Worm (Caenorhabditis elegans): ENCODE results near the gene sre-45.

sre-45 gene

ce11 chrII:13494175-13494650 is 23.5 kb upstream of the sre-45 start, which contains the start of gene ndua-7:
Gene ndua-7, minus strand, starts transcription at chrII:13494600.
- TF ChIP-seq dmd-4 (tag; optimal IDR thresholded peaks at IDR 0.05), result no peak
- TF ChIP-seq Y55F3AM.14 (GFP tag; optimal IDR thresholded peaks at IDR 0.05), result no peak
- TF ChIP-seq nhr-25 (tag; optimal IDR thresholded peaks at IDR 0.05), result no peak
- no peak for TF ChIP-seq elt-1 (tag; optimal IDR thresholded peaks at IDR 0.05)
- TF ChIP-seq unc-55 (GFP tag; optimal IDR thresholded peaks at IDR 0.05), result no peak
- no peak for TF ChIP-seq egl-27 (tag; optimal IDR thresholded peaks at IDR 0.05)
- no peak for TF ChIP-seq fos-1 (tag; optimal IDR thresholded peaks at IDR 0.05)
- no peak for TF ChIP-seq mdl-1 (tag; optimal IDR thresholded peaks at IDR 0.05)
- no peak for TF ChIP-seq elt-3 (tag; optimal IDR thresholded peaks at IDR 0.05)
- no peak for TF ChIP-seq nhr-11 (tag; optimal IDR thresholded peaks at IDR 0.05)
- TF ChIP-seq peb-1 (tag; optimal IDR thresholded peaks at IDR 0.05), result no peak
- no peak for TF ChIP-seq crh-2 (tag; optimal IDR thresholded peaks at IDR 0.05)
- TF ChIP-seq lin-13 (GFP tag; optimal IDR thresholded peaks at IDR 0.05), result no peak
- TF ChIP-seq ztf-4 (tag; optimal IDR thresholded peaks at IDR 0.05), result no peak
- no peak for TF ChIP-seq zag-1 (tag; optimal IDR thresholded peaks at IDR 0.05)

- no peak for TF ChIP-seq elt-3 (tag; optimal IDR thresholded peaks at IDR 0.05)
- no peak for TF ChIP-seq nhr-6 (tag; optimal IDR thresholded peaks at IDR 0.05)
- TF ChIP-seq peb-1 (tag; optimal IDR thresholded peaks at IDR 0.05), result no peak
- peak; percentile 29 to 72 for TF ChIP-seq lsy-2 (tag; optimal IDR thresholded peaks at IDR 0.05)
- peak; percentile 43 for TF ChIP-seq lin-13 (GFP tag; optimal IDR thresholded peaks at IDR 0.05)
- no peak for TF ChIP-seq blmp-1 (tag; optimal IDR thresholded peaks at IDR 0.05; ENCODE audit: insufficient read depth)
- TF ChIP-seq C34F6.9 (tag; optimal IDR thresholded peaks at IDR 0.05), result peak; percentile 50
- no peak for TF ChIP-seq ceh-16 (tag; optimal IDR thresholded peaks at IDR 0.05)
- TF ChIP-seq ama-1 (optimal IDR thresholded peaks at IDR 0.05), result no peak
- TF ChIP-seq gmeb-1 (tag; optimal IDR thresholded peaks at IDR 0.05), result peak; percentile 39
- peak; percentile 23 for TF ChIP-seq unc-55 (GFP tag; optimal IDR thresholded peaks at IDR 0.05)
- no peak for TF ChIP-seq lin-39 (tag; optimal IDR thresholded peaks at IDR 0.05)
- TF ChIP-seq mbf-1 (tag; optimal IDR thresholded peaks at IDR 0.05), result no peak
- TF ChIP-seq F13H6.1 (tag; optimal IDR thresholded peaks at IDR 0.05), result peak; percentile 16
- peak; percentile 62 for TF ChIP-seq crh-2 (tag; optimal IDR thresholded peaks at IDR 0.05)
- TF ChIP-seq fos-1 (tag; optimal IDR thresholded peaks at IDR 0.05), result no peak
- TF ChIP-seq Y55F3AM.14 (GFP tag; optimal IDR thresholded peaks at IDR 0.05), result no peak
- TF ChIP-seq sma-9 (GFP tag; optimal IDR thresholded peaks at IDR 0.05), result no peak
- TF ChIP-seq sma-9 (tag; optimal IDR thresholded peaks at IDR 0.05), result no peak
- TF ChIP-seq sma-3 (GFP tag; optimal IDR thresholded peaks at IDR 0.05), result peak; percentile 5
- no peak for TF ChIP-seq lin-11 (tag; optimal IDR thresholded peaks at IDR 0.05)
- TF ChIP-seq snpc-4 (tag; optimal IDR thresholded peaks at IDR 0.05), result no peak
- no peak for TF ChIP-seq ztf-1 (GFP tag; conservative IDR thresholded peaks at IDR 0.05)
Measured at ce11 chrII:13494762-13495161, 22.9 kb upstream of the sre-45 start.

ce11 chrII:13495718-13496117 is 22.0 kb upstream of the sre-45 start, which contains the start of gene drr-1:
Gene drr-1, minus strand, starts transcription at chrII:13495900.
- TF ChIP-seq ztf-1 (GFP tag; conservative IDR thresholded peaks at IDR 0.05), result no peak
- TF ChIP-seq alr-1 (tag; optimal IDR thresholded peaks at IDR 0.05), result no peak
- TF ChIP-seq nhr-11 (tag; optimal IDR thresholded peaks at IDR 0.05), result no peak
- no peak for TF ChIP-seq nhr-25 (tag; optimal IDR thresholded peaks at IDR 0.05)
- no peak for TF ChIP-seq lsy-2 (tag; optimal IDR thresholded peaks at IDR 0.05)
- TF ChIP-seq mab-5 (tag; optimal IDR thresholded peaks at IDR 0.05), result no peak
- TF ChIP-seq lin-11 (tag; optimal IDR thresholded peaks at IDR 0.05), result no peak
- no peak for TF ChIP-seq nhr-6 (tag; optimal IDR thresholded peaks at IDR 0.05)
- peak; percentile 28 for TF ChIP-seq fos-1 (tag; optimal IDR thresholded peaks at IDR 0.05)
- TF ChIP-seq crh-2 (tag; optimal IDR thresholded peaks at IDR 0.05), result peak; percentile 28
- TF ChIP-seq skn-1 (tag; optimal IDR thresholded peaks at IDR 0.05), result no peak

ce11 chrII:13500582-13500981 is 17.1 kb upstream of the sre-45 start:
- TF ChIP-seq ZK546.5 (tag; optimal IDR thresholded peaks at IDR 0.05) (no peak), nhr-11 (tag; optimal IDR thresholded peaks at IDR 0.05) (no peak), sem-4 (tag; optimal IDR thresholded peaks at IDR 0.05) (no peak), ztf-4 (tag; optimal IDR thresholded peaks at IDR 0.05) (no peak), egl-27 (tag; optimal IDR thresholded peaks at IDR 0.05) (no peak), lin-13 (GFP tag; optimal IDR thresholded peaks at IDR 0.05) (no peak), nhr-129 (tag; optimal IDR thresholded peaks at IDR 0.05) (peak; percentile 10), alr-1 (tag; optimal IDR thresholded peaks at IDR 0.05) (no peak), sma-9 (GFP tag; optimal IDR thresholded peaks at IDR 0.05) (peak; percentile 17), sma-9 (tag; optimal IDR thresholded peaks at IDR 0.05) (no peak), crh-2 (tag; optimal IDR thresholded peaks at IDR 0.05) (no peak)

All from whole organism, L2 larva.